Fruit fly (Drosophila melanogaster) whole organism, prepupa: ENCODE results near the gene CG10591.

ENCODE experiments used
- CG6792 ChIP-seq: fragments of 200-800 bp; sonication (Bioruptor generic); optimal IDR thresholded peaks from 3 replicates; lab custom pipeline; 2016; ENCODE audit warnings: missing biosample characterization, missing genetic modification characterization
- Smox ChIP-seq: fragments of 200-800 bp; sonication (Bioruptor generic); optimal IDR thresholded peaks from 3 replicates; lab custom pipeline; 2016; ENCODE audit warnings: missing biosample characterization, missing genetic modification characterization
- esn ChIP-seq: fragments of 200-800 bp; sonication (Bioruptor generic); optimal IDR thresholded peaks from 2 replicates; lab custom pipeline; 2016; ENCODE audit warnings: missing biosample characterization, mild to moderate bottlenecking, missing genetic modification characterization, moderate library complexity

- TF ChIP-seq CG6792 (GFP tag; lab: Kevin White, UChicago) (no peak), Smox (no peak), esn (no peak)
Observed at dm6 chr3L:5569724-5570123, 29.8 kb downstream of the CG10591 start.
